Fruit fly (Drosophila melanogaster) whole organism, embryonic: ENCODE results near the gene RhoGAP93B.
A peak's percentile ranks its signal among the peaks of the same experiment; 100 is the strongest.

Experiments used
- Atf3 ChIP-seq: fragments of 200-800 bp; sonication (Bioruptor generic); optimal IDR thresholded peaks from 3 replicates; lab custom pipeline; 2016; ENCODE audit warnings: missing biosample characterization, missing genetic modification characterization
- Awh ChIP-seq: fragments of 200-800 bp; sonication (Bioruptor generic); IDR thresholded peaks from 2 replicates; pipeline ENCODE4, ENCODE4 v1.3.6; 2022; ENCODE audit warnings: missing biosample characterization, missing genetic modification characterization
- C15 ChIP-seq: fragments of 200-800 bp; sonication (Bioruptor generic); IDR thresholded peaks from 3 replicates; pipeline ENCODE4 v1.3.6; 2022; ENCODE audit warnings: missing biosample characterization, missing genetic modification characterization
- CG10267 ChIP-seq: fragments of 200-800 bp; sonication (Bioruptor generic); optimal IDR thresholded peaks from 2 replicates; lab custom pipeline; 2018; ENCODE audit warnings: missing biosample characterization, mild to moderate bottlenecking, missing genetic modification characterization, moderate library complexity
- CG10321 ChIP-seq: fragments of 200-800 bp; sonication (Bioruptor generic); IDR thresholded peaks from 2 replicates; pipeline ENCODE4 v1.3.6; 2022; ENCODE audit warnings: missing biosample characterization, missing genetic modification characterization
- CG10959 ChIP-seq: fragments of 200-800 bp; sonication (Bioruptor generic); IDR thresholded peaks from 2 replicates; pipeline ENCODE4 v1.3.6; 2022; ENCODE audit warnings: missing biosample characterization, missing genetic modification characterization
- CG10979 ChIP-seq: fragments of 200-800 bp; sonication (Bioruptor generic); optimal IDR thresholded peaks from 2 replicates; lab custom pipeline; 2018; ENCODE audit warnings: missing biosample characterization, mild to moderate bottlenecking, missing genetic modification characterization, moderate library complexity
- CG11504 ChIP-seq: fragments of 200-800 bp; sonication (Bioruptor generic); optimal IDR thresholded peaks from 3 replicates; lab custom pipeline; 2019; ENCODE audit warnings: missing biosample characterization, mild to moderate bottlenecking, missing genetic modification characterization, moderate library complexity
- CG12104 ChIP-seq: fragments of 200-800 bp; sonication (Bioruptor generic); optimal IDR thresholded peaks from 3 replicates; lab custom pipeline; 2016; ENCODE audit warnings: missing biosample characterization, missing genetic modification characterization
- CG12236 ChIP-seq: fragments of 200-800 bp; sonication (Bioruptor generic); optimal IDR thresholded peaks from 2 replicates; lab custom pipeline; 2016; ENCODE audit warnings: missing biosample characterization, missing genetic modification characterization
- CG13287 ChIP-seq: fragments of 200-800 bp; sonication (Bioruptor generic); IDR thresholded peaks from 2 replicates; pipeline ENCODE4 v1.3.6; 2022; ENCODE audit warnings: missing biosample characterization, missing genetic modification characterization; ENCODE audit not compliant: partially characterized antibody
- CG13296 ChIP-seq: fragments of 200-800 bp; sonication (Bioruptor generic); optimal IDR thresholded peaks from 3 replicates; lab custom pipeline; 2018; ENCODE audit warnings: missing biosample characterization, mild to moderate bottlenecking, missing genetic modification characterization
- CG15601 ChIP-seq: fragments of 200-800 bp; sonication (Bioruptor generic); optimal IDR thresholded peaks from 3 replicates; lab custom pipeline; 2019; ENCODE audit warnings: missing biosample characterization, mild to moderate bottlenecking, missing genetic modification characterization, moderate library complexity
- CG1647 ChIP-seq: fragments of 200-800 bp; sonication (Bioruptor generic); optimal IDR thresholded peaks from 3 replicates; lab custom pipeline; 2016; ENCODE audit warnings: missing biosample characterization, missing genetic modification characterization
- CG16779 ChIP-seq: fragments of 200-800 bp; sonication (Bioruptor generic); IDR thresholded peaks from 2 replicates; pipeline ENCODE4 v1.3.6; 2022; ENCODE audit warnings: missing biosample characterization, missing genetic modification characterization
- CG17328 ChIP-seq: fragments of 200-800 bp; sonication (Bioruptor generic); IDR thresholded peaks from 2 replicates; pipeline ENCODE4 v1.3.6; 2022; ENCODE audit warnings: missing biosample characterization, missing genetic modification characterization
- CG18764 ChIP-seq: fragments of 200-800 bp; sonication (Bioruptor generic); optimal IDR thresholded peaks from 3 replicates; lab custom pipeline; 2016; ENCODE audit warnings: missing biosample characterization, missing genetic modification characterization
- CG2120 ChIP-seq: fragments of 200-800 bp; sonication (Bioruptor generic); optimal IDR thresholded peaks from 3 replicates; lab custom pipeline; 2016; ENCODE audit warnings: missing biosample characterization, missing genetic modification characterization
- CG4282 ChIP-seq: fragments of 200-800 bp; sonication (Bioruptor generic); optimal IDR thresholded peaks from 2 replicates; lab custom pipeline; 2016; ENCODE audit warnings: missing biosample characterization, missing genetic modification characterization
- CG4730 ChIP-seq: fragments of 200-800 bp; sonication (Bioruptor generic); IDR thresholded peaks from 2 replicates; pipeline ENCODE4 v1.3.6; 2022; ENCODE audit warnings: missing biosample characterization, missing genetic modification characterization
- CG7745 ChIP-seq: fragments of 200-800 bp; sonication (Bioruptor generic); optimal IDR thresholded peaks from 2 replicates; lab custom pipeline; 2018; ENCODE audit warnings: missing biosample characterization, mild to moderate bottlenecking, missing genetic modification characterization, moderate library complexity
- CG7928 ChIP-seq: fragments of 200-800 bp; sonication (Bioruptor generic); optimal IDR thresholded peaks from 2 replicates; lab custom pipeline; 2017; ENCODE audit warnings: missing biosample characterization, mild to moderate bottlenecking, missing genetic modification characterization
- CG8359 ChIP-seq: fragments of 200-800 bp; sonication (Bioruptor generic); optimal IDR thresholded peaks from 2 replicates; lab custom pipeline; 2017; ENCODE audit warnings: missing biosample characterization, mild to moderate bottlenecking, missing genetic modification characterization, borderline replicate concordance
- CHES-1-like ChIP-seq: fragments of 200-800 bp; sonication (Bioruptor generic); optimal IDR thresholded peaks from 2 replicates; lab custom pipeline; 2016; ENCODE audit warnings: missing biosample characterization, missing genetic modification characterization
- CTCF ChIP-seq: fragments of 200-800 bp; sonication (Bioruptor generic); optimal IDR thresholded peaks from 2 replicates; lab custom pipeline; 2017; ENCODE audit warnings: missing biosample characterization, mild to moderate bottlenecking, missing genetic modification characterization, moderate library complexity
- Chrac-16 ChIP-seq: fragments of 200-800 bp; sonication (Bioruptor generic); optimal IDR thresholded peaks from 3 replicates; lab custom pipeline; 2016; ENCODE audit warnings: missing biosample characterization, missing genetic modification characterization
- Dip3 ChIP-seq: fragments of 200-800 bp; sonication (Bioruptor generic); optimal IDR thresholded peaks from 3 replicates; lab custom pipeline; 2016; ENCODE audit warnings: missing biosample characterization, missing genetic modification characterization
- Drgx ChIP-seq: fragments of 200-800 bp; sonication (Bioruptor generic); IDR thresholded peaks from 2 replicates; pipeline ENCODE4 v1.3.6; 2022; ENCODE audit warnings: missing biosample characterization, missing genetic modification characterization
- GATAe ChIP-seq: fragments of 200-800 bp; sonication (Bioruptor generic); conservative IDR thresholded peaks from 2 replicates; pipeline ENCODE4 v1.3.6; 2022; ENCODE audit warnings: missing biosample characterization, missing genetic modification characterization
- HmgD ChIP-seq: fragments of 200-800 bp; sonication (Bioruptor generic); optimal IDR thresholded peaks from 3 replicates; lab custom pipeline; 2016; ENCODE audit warnings: missing biosample characterization, missing genetic modification characterization
- Lhr ChIP-seq: fragments of 200-800 bp; sonication (Bioruptor generic); optimal IDR thresholded peaks from 3 replicates; lab custom pipeline; 2017; ENCODE audit warnings: mild to moderate bottlenecking, missing biosample characterization, missing genetic modification reagents, missing genetic modification characterization
- MBD-R2 ChIP-seq: fragments of 200-800 bp; sonication (Bioruptor generic); IDR thresholded peaks from 2 replicates; pipeline ENCODE4 v1.3.6; 2022; ENCODE audit warnings: missing biosample characterization, missing genetic modification characterization
- Max ChIP-seq: fragments of 200-800 bp; sonication (Bioruptor generic); optimal IDR thresholded peaks from 2 replicates; lab custom pipeline; 2016; ENCODE audit warnings: missing biosample characterization, mild to moderate bottlenecking, missing genetic modification characterization
- NC2β ChIP-seq: fragments of 200-800 bp; sonication (Bioruptor generic); optimal IDR thresholded peaks from 2 replicates; lab custom pipeline; 2016; ENCODE audit warnings: missing biosample characterization, missing genetic modification characterization
- NFAT ChIP-seq: fragments of 200-800 bp; sonication (Bioruptor generic); IDR thresholded peaks from 2 replicates; pipeline ENCODE4 v1.3.6; 2022; ENCODE audit warnings: missing biosample characterization, missing genetic modification characterization
- Rx ChIP-seq: fragments of 200-800 bp; sonication (Bioruptor generic); IDR thresholded peaks from 2 replicates; pipeline ENCODE4 v1.3.6; 2022; ENCODE audit warnings: missing biosample characterization, missing genetic modification characterization
- cas ChIP-seq: fragments of 200-800 bp; sonication (Bioruptor generic); IDR thresholded peaks from 2 replicates; pipeline ENCODE4 v1.3.6; 2022; ENCODE audit warnings: missing biosample characterization, missing genetic modification characterization
- dpn ChIP-seq, 2 experiments: fragments of 200-800 bp; sonication (Bioruptor generic); optimal IDR thresholded peaks; 3 replicates each; lab custom pipeline; 2016; ENCODE audit warnings: missing biosample characterization in 2 of 2, missing genetic modification characterization in 2 of 2
- kah ChIP-seq: fragments of 200-800 bp; sonication (Bioruptor generic); optimal IDR thresholded peaks from 2 replicates; lab custom pipeline; 2018; ENCODE audit warnings: missing biosample characterization, mild to moderate bottlenecking, missing genetic modification characterization
- klu ChIP-seq: fragments of 200-800 bp; sonication (Bioruptor generic); IDR thresholded peaks from 2 replicates; pipeline ENCODE4 v1.3.6; 2022; ENCODE audit warnings: missing biosample characterization, missing genetic modification characterization
- knrl ChIP-seq: fragments of 200-800 bp; sonication (Bioruptor generic); IDR thresholded peaks from 3 replicates; pipeline ENCODE4 v1.3.6; 2022; ENCODE audit warnings: missing biosample characterization, missing genetic modification characterization; ENCODE audit not compliant: partially characterized antibody
- lmd ChIP-seq: fragments of 200-800 bp; sonication (Bioruptor generic); IDR thresholded peaks from 2 replicates; pipeline ENCODE4 v1.3.6; 2022; ENCODE audit warnings: missing biosample characterization, missing genetic modification characterization
- lola ChIP-seq, 3 experiments: fragments of >200 bp in 2 of 3; fragments of 200-800 bp in 1 of 3; sonication (Bioruptor generic) in 1 of 3; optimal IDR thresholded peaks; 2 replicates each; lab custom pipeline; 2017 to 2019; ENCODE audit warnings: missing biosample characterization in 3 of 3, missing genetic modification characterization in 3 of 3, mild to moderate bottlenecking in 1 of 3, moderate library complexity in 1 of 3
- luna ChIP-seq: fragments of 200-800 bp; sonication (Bioruptor generic); optimal IDR thresholded peaks from 2 replicates; lab custom pipeline; 2016; ENCODE audit warnings: missing biosample characterization, missing genetic modification characterization
- nau ChIP-seq: fragments of 200-800 bp; sonication (Bioruptor generic); optimal IDR thresholded peaks from 3 replicates; lab custom pipeline; 2017; ENCODE audit warnings: missing biosample characterization, mild to moderate bottlenecking, missing genetic modification characterization, missing genetic modification reagents
- otp ChIP-seq: fragments of 200-800 bp; sonication (Bioruptor generic); IDR thresholded peaks from 3 replicates; pipeline ENCODE4, ENCODE4 v1.3.6; 2022; ENCODE audit warnings: missing biosample characterization, missing genetic modification characterization
- pb ChIP-seq: fragments of 200-800 bp; sonication (Bioruptor generic); optimal IDR thresholded peaks from 3 replicates; lab custom pipeline; 2016; ENCODE audit warnings: missing biosample characterization, missing genetic modification characterization
- ranshi ChIP-seq: fragments of 200-800 bp; sonication (Bioruptor generic); IDR thresholded peaks from 2 replicates; pipeline ENCODE4 v1.3.6; 2022; ENCODE audit warnings: missing biosample characterization, missing genetic modification characterization
- sna ChIP-seq: fragments of 200-800 bp; sonication (Bioruptor generic); IDR thresholded peaks from 2 replicates; pipeline ENCODE4 v1.3.6; 2022; ENCODE audit warnings: missing biosample characterization, missing genetic modification characterization; ENCODE audit not compliant: partially characterized antibody
- sr ChIP-seq: fragments of 200-800 bp; sonication (Bioruptor generic); IDR thresholded peaks from 3 replicates; pipeline ENCODE4 v1.3.6; 2022; ENCODE audit warnings: missing biosample characterization, missing genetic modification characterization

The RhoGAP93B gene

DNA sequence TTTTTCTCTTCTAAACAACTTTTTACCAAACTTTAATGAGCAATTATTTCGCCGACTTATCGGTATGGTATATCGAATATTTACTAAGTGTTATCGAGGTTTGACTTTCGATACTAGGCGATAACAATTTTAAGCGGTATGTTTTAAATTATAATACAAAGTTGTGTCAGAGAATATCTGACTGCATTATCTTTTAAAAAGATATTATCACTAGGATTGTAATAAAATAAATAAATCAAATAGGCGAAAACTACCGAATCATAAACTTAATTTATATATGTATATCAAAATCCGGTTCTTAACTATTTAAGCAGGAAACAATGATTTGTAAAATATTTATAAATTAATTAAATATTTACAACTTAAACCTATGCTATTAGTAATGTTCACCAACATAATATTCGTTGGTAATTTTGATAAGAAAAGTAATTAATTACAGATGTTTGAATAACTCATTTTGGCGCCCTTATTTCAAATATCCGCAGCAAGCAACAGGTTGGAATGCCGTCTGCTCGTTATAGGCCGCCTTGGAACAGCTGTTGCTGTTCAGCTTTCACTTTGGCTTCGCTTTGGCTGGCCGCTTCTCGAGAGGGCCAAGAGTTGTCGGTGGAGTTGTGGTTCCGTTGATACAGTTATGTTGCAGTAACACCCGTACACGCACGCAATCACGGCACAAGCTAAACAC lies 10.4 kb upstream of the RhoGAP93B start, which contains the start of the genes Sec15 and rtet (continued):
- TF ChIP-seq CG8359 (GFP tag; lab: Kevin White, UChicago) (no peak), otp (peak; percentile 32; the same call in 1 of the 3 replicates), klu (no peak), CG12236 (GFP tag; lab: Kevin White, UChicago) (no peak), C15 (GFP tag; lab: Robert Waterston, UW) (no peak), CG10979 (tag; lab: Kevin White, UChicago) (peak; percentile 81), sna (GFP tag; lab: Robert Waterston, UW) (peak; percentile 59), CG4282 (no peak), cas (GFP tag; lab: Robert Waterston, UW) (no peak), CG12104 (GFP tag; lab: Kevin White, UChicago) (peak; percentile 21), Max (GFP tag; lab: Kevin White, UChicago) (peak; percentile 52), CG13296 (GFP tag; lab: Kevin White, UChicago) (peak; percentile 62), Rx (GFP tag; lab: Robert Waterston, UW) (peak; percentile 6; the same call in 1 of the 2 replicates), CG15601 (tag; lab: Kevin White, UChicago) (peak; percentile 70), ranshi (GFP tag; lab: Robert Waterston, UW) (0 out of 2 replicates have a peak, but pooled peaks have one; percentile 24), knrl (peak; percentile 73; the same call in 2 of the 3 replicates), CG7928 (GFP tag; lab: Kevin White, UChicago) (no peak), NFAT (GFP tag; lab: Robert Waterston, UW) (peak; percentile 48; the same call in 1 of the 2 replicates), NC2β (GFP tag; lab: Kevin White, UChicago) (peak; percentile 16), lola (GFP tag; optimal IDR thresholded peaks at IDR 0.05; lab: Kevin White, UChicago) (peak in 1 of 3 experiments; percentile 78), dpn (GFP tag; optimal IDR thresholded peaks at IDR 0.05; lab: Kevin White, UChicago) (peak in 1 of 2 experiments; percentile 72), GATAe (no peak), Dip3 (GFP tag; lab: Kevin White, UChicago) (peak; percentile 17), Awh (no peak), MBD-R2 (GFP tag; lab: Robert Waterston, UW) (peak; percentile 78), CG18764 (GFP tag; lab: Kevin White, UChicago) (peak; percentile 78), CG17328 (GFP tag; lab: Robert Waterston, UW) (peak; percentile 18; the same call in 1 of the 2 replicates), CG11504 (tag; lab: Kevin White, UChicago) (no peak), CG4730 (no peak), CG1647 (no peak), CG10959 (GFP tag; lab: Robert Waterston, UW) (no peak), CTCF (GFP tag; lab: Kevin White, UChicago) (no peak), sr (0 out of 3 replicates have a peak, but pooled peaks have one; percentile 22), Chrac-16 (GFP tag; lab: Kevin White, UChicago) (peak; percentile 47), CG16779 (GFP tag; lab: Robert Waterston, UW) (0 out of 2 replicates have a peak, but pooled peaks have one; percentile 26), Atf3 (GFP tag; lab: Kevin White, UChicago) (no peak), nau (GFP tag; lab: Kevin White, UChicago) (no peak), CG13287 (GFP tag; lab: Robert Waterston, UW) (peak; percentile 77), Drgx (GFP tag; lab: Robert Waterston, UW) (0 out of 2 replicates have a peak, but pooled peaks have one; percentile 19), CHES-1-like (peak; percentile 56), pb (GFP tag; lab: Kevin White, UChicago) (no peak), CG10321 (GFP tag; lab: Robert Waterston, UW) (no peak), CG2120 (peak; percentile 84), CG10267 (tag; lab: Kevin White, UChicago) (peak; percentile 60), lmd (peak; percentile 67), Lhr (GFP tag; lab: Kevin White, UChicago) (no peak), CG7745 (no peak), kah (GFP tag; lab: Kevin White, UChicago) (peak; percentile 98), HmgD (no peak), luna (GFP tag; lab: Kevin White, UChicago) (no peak)
